Worm (Caenorhabditis elegans) whole organism, young adult: ENCODE data around the gene srh-19.

Experiments used
- B0035.1 ChIP-seq: sonication (generic microtip); optimal IDR thresholded peaks from 2 replicates; lab custom pipeline; 2016; ENCODE audit warnings: missing genetic modification characterization, mild to moderate bottlenecking, missing compliant biosample characterization, missing genotype, missing genetic modification reagents
- B0261.1 ChIP-seq: sonication (generic microtip); optimal IDR thresholded peaks from 2 replicates; lab custom pipeline; 2016; ENCODE audit warnings: mild to moderate bottlenecking, missing genetic modification characterization, moderate library complexity, missing compliant biosample characterization
- F10E7.11 ChIP-seq: sonication (generic microtip); optimal IDR thresholded peaks from 2 replicates; lab custom pipeline; 2017; ENCODE audit warnings: mild to moderate bottlenecking, missing genetic modification characterization, moderate library complexity, missing compliant biosample characterization
- F33H1.4 ChIP-seq: fragments of 200-800 bp; sonication (Bioruptor generic); IDR thresholded peaks from 2 replicates; pipeline ENCODE4 v1.3.6; 2022; ENCODE audit warnings: missing genetic modification reagents, missing genetic modification characterization, missing compliant biosample characterization
- F57A8.1 ChIP-seq: fragments of 200-800 bp; sonication (Bioruptor generic); optimal IDR thresholded peaks from 2 replicates; lab custom pipeline; 2018; ENCODE audit warnings: mild to moderate bottlenecking, missing genetic modification characterization, moderate library complexity, missing compliant biosample characterization
- Y53F4B.3 ChIP-seq: fragments of 200-800 bp; sonication (Bioruptor generic); IDR thresholded peaks from 2 replicates; pipeline ENCODE4 v1.3.6; 2022; ENCODE audit warnings: missing genetic modification reagents, missing genetic modification characterization, missing compliant biosample characterization
- Y53G8AR.9 ChIP-seq: fragments of 200-800 bp; sonication (Bioruptor generic); conservative IDR thresholded peaks from 2 replicates; pipeline ENCODE4 v1.3.6; 2022; ENCODE audit warnings: missing genetic modification reagents, missing genetic modification characterization, missing compliant biosample characterization
- Y56A3A.18 ChIP-seq: fragments of 200-800 bp; sonication (Bioruptor generic); IDR thresholded peaks from 2 replicates; pipeline ENCODE4 v1.3.6; 2022; ENCODE audit warnings: missing genetic modification reagents, missing genetic modification characterization, missing compliant biosample characterization
- akir-1 ChIP-seq: fragments of 200-800 bp; sonication (Bioruptor generic); optimal IDR thresholded peaks from 2 replicates; lab custom pipeline; 2018; ENCODE audit warnings: mild to moderate bottlenecking, missing genetic modification characterization, moderate library complexity, missing compliant biosample characterization
- athp-1 ChIP-seq: sonication (generic microtip); optimal IDR thresholded peaks from 2 replicates; lab custom pipeline; 2017; ENCODE audit warnings: mild to moderate bottlenecking, missing genetic modification characterization, missing compliant biosample characterization
- bed-2 ChIP-seq: fragments of 200-800 bp; sonication (Bioruptor generic); IDR thresholded peaks from 2 replicates; pipeline ENCODE4 v1.3.6; 2022; ENCODE audit warnings: missing genetic modification reagents, missing genetic modification characterization, missing compliant biosample characterization
- cebp-2 ChIP-seq: fragments of 200-800 bp; sonication (Bioruptor generic); IDR thresholded peaks from 2 replicates; pipeline ENCODE4 v1.3.6; 2022; ENCODE audit warnings: missing genetic modification characterization, missing compliant biosample characterization
- ceh-27 ChIP-seq: fragments of 200-800 bp; sonication (Bioruptor generic); optimal IDR thresholded peaks from 2 replicates; lab custom pipeline; 2018; ENCODE audit warnings: mild to moderate bottlenecking, missing genetic modification characterization, moderate library complexity, missing compliant biosample characterization
- ceh-58 ChIP-seq: fragments of 200-800 bp; sonication (Bioruptor generic); IDR thresholded peaks from 2 replicates; pipeline ENCODE4 v1.3.6; 2022; ENCODE audit warnings: missing genetic modification characterization, missing compliant biosample characterization
- ceh-79 ChIP-seq: sonication (generic microtip); optimal IDR thresholded peaks from 2 replicates; lab custom pipeline; 2017; ENCODE audit warnings: mild to moderate bottlenecking, missing genetic modification characterization, missing compliant biosample characterization
- chd-7 ChIP-seq: sonication (generic microtip); optimal IDR thresholded peaks from 2 replicates; lab custom pipeline; 2016; ENCODE audit warnings: mild to moderate bottlenecking, missing genetic modification characterization, moderate library complexity, missing compliant biosample characterization
- die-1 ChIP-seq: sonication (generic microtip); optimal IDR thresholded peaks from 2 replicates; lab custom pipeline; 2016; ENCODE audit warnings: missing genotype, mild to moderate bottlenecking, missing genetic modification characterization, missing compliant biosample characterization
- egl-18 ChIP-seq: fragments of 200-800 bp; sonication (Bioruptor generic); IDR thresholded peaks from 2 replicates; pipeline ENCODE4 v1.3.6; 2022; ENCODE audit warnings: missing genetic modification reagents, missing genetic modification characterization, missing compliant biosample characterization
- egl-44 ChIP-seq: fragments of 200-800 bp; sonication (Bioruptor generic); IDR thresholded peaks from 2 replicates; pipeline ENCODE4 v1.3.6; 2022; ENCODE audit warnings: missing genetic modification reagents, missing genetic modification characterization, missing compliant biosample characterization
- egrh-3 ChIP-seq: fragments of 200-800 bp; sonication (Bioruptor generic); IDR thresholded peaks from 2 replicates; pipeline ENCODE4 v1.3.6; 2022; ENCODE audit warnings: missing genetic modification reagents, missing genetic modification characterization, missing compliant biosample characterization
- ekl-4 ChIP-seq: fragments of 200-800 bp; sonication (Bioruptor generic); IDR thresholded peaks from 2 replicates; pipeline ENCODE4 v1.3.6; 2022; ENCODE audit warnings: missing genetic modification reagents, missing genetic modification characterization, missing compliant biosample characterization
- gei-17 ChIP-seq: fragments of 200-800 bp; sonication (Bioruptor generic); optimal IDR thresholded peaks from 2 replicates; lab custom pipeline; 2018; ENCODE audit warnings: mild to moderate bottlenecking, missing genetic modification characterization, missing compliant biosample characterization
- hlh-12 ChIP-seq: sonication (generic microtip); optimal IDR thresholded peaks from 2 replicates; lab custom pipeline; 2016; ENCODE audit warnings: missing genetic modification characterization, missing compliant biosample characterization
- hlh-26 ChIP-seq: fragments of 200-800 bp; sonication (Bioruptor generic); conservative IDR thresholded peaks from 2 replicates; pipeline ENCODE4 v1.3.6; 2022; ENCODE audit warnings: missing genetic modification reagents, missing genetic modification characterization, missing compliant biosample characterization
- hmg-20 ChIP-seq: fragments of 200-800 bp; sonication (Bioruptor generic); IDR thresholded peaks from 2 replicates; pipeline ENCODE4 v1.3.6; 2022; ENCODE audit warnings: missing genetic modification reagents, missing genetic modification characterization, missing compliant biosample characterization
- hrde-1 ChIP-seq: sonication (generic microtip); optimal IDR thresholded peaks from 2 replicates; lab custom pipeline; 2016; ENCODE audit warnings: missing genetic modification characterization, mild to moderate bottlenecking, missing compliant biosample characterization, moderate library complexity, missing genotype, missing genetic modification reagents, borderline replicate concordance
- hsf-1 ChIP-seq: fragments of 200-800 bp; sonication (Bioruptor generic); IDR thresholded peaks from 2 replicates; pipeline ENCODE4 v1.3.6; 2022; ENCODE audit warnings: missing genetic modification reagents, missing genetic modification characterization, missing compliant biosample characterization
- lag-1 ChIP-seq: fragments of 200-800 bp; sonication (Bioruptor generic); IDR thresholded peaks from 2 replicates; pipeline ENCODE4 v1.3.6; 2022; ENCODE audit warnings: missing genetic modification reagents, missing genetic modification characterization, missing compliant biosample characterization
- let-526 ChIP-seq: fragments of 200-800 bp; sonication (Bioruptor generic); IDR thresholded peaks from 2 replicates; pipeline ENCODE4 v1.3.6; 2022; ENCODE audit warnings: missing genetic modification reagents, missing genetic modification characterization, missing compliant biosample characterization
- lin-40 ChIP-seq: sonication (generic microtip); optimal IDR thresholded peaks from 2 replicates; lab custom pipeline; 2016; ENCODE audit warnings: missing genetic modification characterization, mild to moderate bottlenecking, missing compliant biosample characterization, missing genotype, missing genetic modification reagents
- lin-54 ChIP-seq: fragments of 200-800 bp; sonication (Bioruptor generic); optimal IDR thresholded peaks from 2 replicates; lab custom pipeline; 2018; ENCODE audit warnings: mild to moderate bottlenecking, missing genetic modification characterization, missing compliant biosample characterization
- lsl-1 ChIP-seq: fragments of 200-800 bp; sonication (Bioruptor generic); optimal IDR thresholded peaks from 2 replicates; lab custom pipeline; 2018; ENCODE audit warnings: mild to moderate bottlenecking, missing genetic modification characterization, moderate library complexity, missing compliant biosample characterization
- lsy-27 ChIP-seq: sonication (generic microtip); optimal IDR thresholded peaks from 2 replicates; lab custom pipeline; 2017; ENCODE audit warnings: missing genetic modification characterization, mild to moderate bottlenecking, missing compliant biosample characterization, antibody characterized with exemption, missing genotype, borderline replicate concordance; ENCODE audit not compliant: insufficient read depth
- madf-10 ChIP-seq: sonication (generic microtip); optimal IDR thresholded peaks from 2 replicates; lab custom pipeline; 2016; ENCODE audit warnings: mild to moderate bottlenecking, missing genetic modification characterization, missing compliant biosample characterization
- madf-6 ChIP-seq: fragments of 200-800 bp; sonication (Bioruptor generic); IDR thresholded peaks from 2 replicates; pipeline ENCODE4 v1.3.6; 2022; ENCODE audit warnings: missing genetic modification reagents, missing genetic modification characterization, missing compliant biosample characterization
- mxl-1 ChIP-seq: sonication (generic microtip); optimal IDR thresholded peaks from 2 replicates; lab custom pipeline; 2016; ENCODE audit warnings: missing genetic modification characterization, missing compliant biosample characterization
- nfya-1 ChIP-seq: sonication (generic microtip); optimal IDR thresholded peaks from 2 replicates; lab custom pipeline; 2017; ENCODE audit warnings: antibody characterized with exemption, missing compliant biosample characterization, missing genetic modification characterization, borderline replicate concordance; ENCODE audit not compliant: insufficient read depth
- nfyb-1 ChIP-seq: fragments of 200-800 bp; sonication (Bioruptor generic); IDR thresholded peaks from 2 replicates; pipeline ENCODE4 v1.3.6; 2022; ENCODE audit warnings: missing genetic modification reagents, missing genetic modification characterization, missing compliant biosample characterization
- nhr-120 ChIP-seq: fragments of 200-800 bp; sonication (Bioruptor generic); IDR thresholded peaks from 2 replicates; pipeline ENCODE4 v1.3.6; 2022; ENCODE audit warnings: missing genetic modification characterization, missing compliant biosample characterization
- pbrm-1 ChIP-seq: fragments of 200-800 bp; sonication (Bioruptor generic); IDR thresholded peaks from 2 replicates; pipeline ENCODE4 v1.3.6; 2022; ENCODE audit warnings: missing genetic modification reagents, missing genetic modification characterization, missing compliant biosample characterization
- rcor-1 ChIP-seq: fragments of 200-800 bp; sonication (Bioruptor generic); IDR thresholded peaks from 2 replicates; pipeline ENCODE4 v1.3.6; 2022; ENCODE audit warnings: missing genetic modification reagents, missing genetic modification characterization, missing compliant biosample characterization
- tbx-9 ChIP-seq: sonication (generic microtip); optimal IDR thresholded peaks from 2 replicates; lab custom pipeline; 2016; ENCODE audit warnings: borderline replicate concordance, missing genetic modification characterization, inconsistent platforms, missing compliant biosample characterization
- tlf-1 ChIP-seq: fragments of 200-800 bp; sonication (Bioruptor generic); optimal IDR thresholded peaks from 2 replicates; lab custom pipeline; 2018; ENCODE audit warnings: mild to moderate bottlenecking, missing genetic modification characterization, missing compliant biosample characterization
- unc-130 ChIP-seq: sonication (generic microtip); optimal IDR thresholded peaks from 2 replicates; lab custom pipeline; 2016; ENCODE audit warnings: missing genetic modification reagents, missing genetic modification characterization, missing compliant biosample characterization
- zim-3 ChIP-seq: sonication (generic microtip); optimal IDR thresholded peaks from 2 replicates; lab custom pipeline; 2017; ENCODE audit warnings: mild to moderate bottlenecking, missing genetic modification characterization, moderate library complexity, missing compliant biosample characterization
- ztf-18 ChIP-seq: sonication (generic microtip); optimal IDR thresholded peaks from 2 replicates; lab custom pipeline; 2016; ENCODE audit warnings: missing genotype, mild to moderate bottlenecking, missing genetic modification characterization, missing compliant biosample characterization
- ztf-22 ChIP-seq: fragments of 200-800 bp; sonication (Bioruptor generic); optimal IDR thresholded peaks from 2 replicates; lab custom pipeline; 2018; ENCODE audit warnings: mild to moderate bottlenecking, missing genetic modification characterization, moderate library complexity, missing compliant biosample characterization
- ztf-26 ChIP-seq: sonication (generic microtip); optimal IDR thresholded peaks from 2 replicates; lab custom pipeline; 2017; ENCODE audit warnings: missing genetic modification characterization, missing compliant biosample characterization
- ztf-6 ChIP-seq: fragments of 200-800 bp; sonication (Bioruptor generic); IDR thresholded peaks from 2 replicates; pipeline ENCODE4 v1.3.6; 2022; ENCODE audit warnings: missing genetic modification reagents, missing genetic modification characterization, missing compliant biosample characterization

Gene srh-19

ce11 chrX:1454385-1454784, 41.4 kb downstream of the srh-19 start (continued):
- TF ChIP-seq F33H1.4 (0 out of 2 replicates have a peak, but pooled peaks have one; percentile 12), let-526 (GFP tag; lab: Robert Waterston, UW) (peak; percentile 81), akir-1 (no peak), Y56A3A.18 (peak; percentile 54), die-1 (tag; lab: Kevin White, UChicago) (peak; percentile 61), egrh-3 (peak; percentile 77), ceh-27 (GFP tag; lab: Kevin White, UChicago) (peak; percentile 87), egl-18 (GFP tag; lab: Robert Waterston, UW) (no peak), ceh-79 (tag; lab: Kevin White, UChicago) (no peak), B0035.1 (tag; lab: Kevin White, UChicago) (peak; percentile 3), B0261.1 (tag; lab: Kevin White, UChicago) (no peak), F10E7.11 (peak; percentile 26), ztf-18 (tag; lab: Kevin White, UChicago) (peak; percentile 42), ekl-4 (GFP tag; lab: Robert Waterston, UW) (peak; percentile 72; the same call in 1 of the 2 replicates), lsy-27 (tag; lab: Kevin White, UChicago) (no peak), egl-44 (GFP tag; lab: Robert Waterston, UW) (peak; percentile 86), lin-54 (GFP tag; lab: Kevin White, UChicago) (peak; percentile 34), Y53F4B.3 (no peak), nfyb-1 (GFP tag; lab: Robert Waterston, UW) (peak; percentile 91), Y53G8AR.9 (GFP tag; lab: Robert Waterston, UW) (peak; percentile 81), hsf-1 (0 out of 2 replicates have a peak, but pooled peaks have one; percentile 39), mxl-1 (tag; lab: Kevin White, UChicago) (no peak), bed-2 (peak; percentile 65; the same call in 1 of the 2 replicates), lin-40 (tag; lab: Kevin White, UChicago) (peak; percentile 89), F57A8.1 (GFP tag; lab: Kevin White, UChicago) (no peak), cebp-2 (0 out of 2 replicates have a peak, but pooled peaks have one; percentile 47), rcor-1 (GFP tag; lab: Robert Waterston, UW) (peak; percentile 25; the same call in 1 of the 2 replicates), gei-17 (GFP tag; lab: Kevin White, UChicago) (peak; percentile 84), zim-3 (no peak), madf-6 (GFP tag; lab: Robert Waterston, UW) (0 out of 2 replicates have a peak, but pooled peaks have one; percentile 28), madf-10 (tag; lab: Kevin White, UChicago) (peak; percentile 86), nfya-1 (no peak), lag-1 (GFP tag; lab: Robert Waterston, UW) (no peak), athp-1 (tag; lab: Kevin White, UChicago) (peak; percentile 21), chd-7 (tag; lab: Kevin White, UChicago) (peak; percentile 86), nhr-120 (GFP tag; lab: Robert Waterston, UW) (no peak), unc-130 (GFP tag; lab: Kevin White, UChicago) (no peak), ztf-22 (GFP tag; lab: Kevin White, UChicago) (peak; percentile 72), ztf-26 (tag; lab: Kevin White, UChicago) (peak; percentile 92), lsl-1 (GFP tag; lab: Kevin White, UChicago) (no peak), tlf-1 (GFP tag; lab: Kevin White, UChicago) (peak; percentile 57), hmg-20 (GFP tag; lab: Robert Waterston, UW) (no peak), pbrm-1 (GFP tag; lab: Robert Waterston, UW) (peak; percentile 86), ceh-58 (GFP tag; lab: Robert Waterston, UW) (no peak), ztf-6 (GFP tag; lab: Robert Waterston, UW) (no peak), tbx-9 (tag; lab: Kevin White, UChicago) (no peak), hlh-12 (tag; lab: Kevin White, UChicago) (no peak), hrde-1 (tag; lab: Kevin White, UChicago) (no peak), hlh-26 (GFP tag; lab: Robert Waterston, UW) (no peak)
